Worm (Caenorhabditis elegans): Measurements from ENCODE around the gene nrf-5.
A peak's percentile ranks its signal among the peaks of the same experiment; 100 is the strongest.

The nrf-5 gene

ce11 chrV:13807232-13807631 is 20.8 kb upstream of the nrf-5 start, which contains the start of gene swan-1 (continued):
- TF ChIP-seq vab-15 (tag; optimal IDR thresholded peaks at IDR 0.05) (no peak), lin-15B (tag; optimal IDR thresholded peaks at IDR 0.05) (no peak), snu-23 (GFP tag; optimal IDR thresholded peaks at IDR 0.05) (no peak), jun-1 (tag; optimal IDR thresholded peaks at IDR 0.05) (no peak), swsn-7 (tag; optimal IDR thresholded peaks at IDR 0.05) (no peak), ceh-63 (GFP tag; optimal IDR thresholded peaks at IDR 0.05) (no peak), irx-1 (tag; optimal IDR thresholded peaks at IDR 0.05) (no peak), C34B4.2 (tag; optimal IDR thresholded peaks at IDR 0.05) (no peak), F16B12.6 (tag; optimal IDR thresholded peaks at IDR 0.05) (no peak), unc-130 (tag; optimal IDR thresholded peaks at IDR 0.05) (no peak), lsy-2 (tag; optimal IDR thresholded peaks at IDR 0.05) (peak in 1 of 2 experiments; percentile 14), ztf-4 (tag; optimal IDR thresholded peaks at IDR 0.05) (no peak), efl-1 (optimal IDR thresholded peaks at IDR 0.05) (peak in 1 of 2 experiments; percentile 18), efl-1 (GFP tag; optimal IDR thresholded peaks at IDR 0.05 in 1 of 2) (peak in 1 of 2 experiments; percentile 86), aly-2 (tag; optimal IDR thresholded peaks at IDR 0.05) (no peak), blmp-1 (tag; optimal IDR thresholded peaks at IDR 0.05) (peak; percentile 69), lin-14 (GFP tag; optimal IDR thresholded peaks at IDR 0.05) (peak; percentile 84), alr-1 (tag; optimal IDR thresholded peaks at IDR 0.05; ENCODE audit: borderline replicate concordance) (no peak), zip-4 (GFP tag; optimal IDR thresholded peaks at IDR 0.05) (no peak), Y116A8C.19 (tag; optimal IDR thresholded peaks at IDR 0.05; ENCODE audit: borderline replicate concordance) (no peak), nhr-28 (tag; optimal IDR thresholded peaks at IDR 0.05) (no peak), xbp-1 (tag; optimal IDR thresholded peaks at IDR 0.05) (no peak), hlh-17 (GFP tag; optimal IDR thresholded peaks at IDR 0.05; ENCODE audit: borderline replicate concordance) (no peak), nhr-76 (tag; optimal IDR thresholded peaks at IDR 0.05) (no peak), nhr-71 (tag; optimal IDR thresholded peaks at IDR 0.05) (peak; percentile 10), nhr-237 (tag; optimal IDR thresholded peaks at IDR 0.05) (no peak), isw-1 (GFP tag; IDR thresholded peaks at IDR 0.05) (no peak), nhr-12 (tag; optimal IDR thresholded peaks at IDR 0.05) (no peak), sox-4 (tag; optimal IDR thresholded peaks at IDR 0.05) (no peak), lin-35 (GFP tag; optimal IDR thresholded peaks at IDR 0.05) (no peak), nhr-20 (tag; optimal IDR thresholded peaks at IDR 0.05) (no peak), sup-37 (GFP tag; optimal IDR thresholded peaks at IDR 0.05) (no peak), efl-3 (GFP tag; optimal IDR thresholded peaks at IDR 0.05) (no peak), pag-3 (tag; optimal IDR thresholded peaks at IDR 0.05; ENCODE audit: borderline replicate concordance, insufficient read depth) (no peak), nhr-85 (tag) (peak; percentile 55)

- TF ChIP-seq mef-2 (tag; optimal IDR thresholded peaks at IDR 0.05): no peak
- TF ChIP-seq nhr-19 (GFP tag; conservative IDR thresholded peaks at IDR 0.05): peak; percentile 47
- no peak for TF ChIP-seq nhr-11 (tag; optimal IDR thresholded peaks at IDR 0.05)
- no peak for TF ChIP-seq ces-1 (GFP tag; optimal IDR thresholded peaks at IDR 0.05)
- no peak for TF ChIP-seq xbp-1 (tag; optimal IDR thresholded peaks at IDR 0.05)
- TF ChIP-seq nhr-28 (tag; optimal IDR thresholded peaks at IDR 0.05): no peak
- peak in 2 of 3 experiments; percentile 39 to 61 for TF ChIP-seq dpl-1 (GFP tag; optimal IDR thresholded peaks at IDR 0.05)
- TF ChIP-seq snu-23 (GFP tag; optimal IDR thresholded peaks at IDR 0.05): peak; percentile 78
- TF ChIP-seq ceh-63 (GFP tag; optimal IDR thresholded peaks at IDR 0.05): no peak
- TF ChIP-seq lin-35 (GFP tag; optimal IDR thresholded peaks at IDR 0.05): peak; percentile 57 to 67
- peak; percentile 65 for TF ChIP-seq nhr-20 (tag; optimal IDR thresholded peaks at IDR 0.05)
- TF ChIP-seq elt-3 (tag; optimal IDR thresholded peaks at IDR 0.05): no peak
- TF ChIP-seq efl-3 (GFP tag; optimal IDR thresholded peaks at IDR 0.05): no peak
- peak; percentile 83 for TF ChIP-seq mep-1 (tag; optimal IDR thresholded peaks at IDR 0.05)
- TF ChIP-seq nhr-47 (tag; optimal IDR thresholded peaks at IDR 0.05): peak; percentile 61
- peak; percentile 74 for TF ChIP-seq nhr-71 (tag; optimal IDR thresholded peaks at IDR 0.05)
- TF ChIP-seq pqm-1 (tag; optimal IDR thresholded peaks at IDR 0.05): no peak
- no peak for TF ChIP-seq alr-1 (tag; optimal IDR thresholded peaks at IDR 0.05; ENCODE audit: borderline replicate concordance)
- TF ChIP-seq nhr-77 (tag; optimal IDR thresholded peaks at IDR 0.05): peak; percentile 47
- peak; percentile 56 for TF ChIP-seq fos-1 (tag; optimal IDR thresholded peaks at IDR 0.05)
- TF ChIP-seq C16A3.4 (tag; optimal IDR thresholded peaks at IDR 0.05): peak; percentile 51
- TF ChIP-seq fkh-10 (GFP tag; optimal IDR thresholded peaks at IDR 0.05): peak; percentile 5
- no peak for TF ChIP-seq ztf-11 (tag; optimal IDR thresholded peaks at IDR 0.05)
- peak; percentile 30 to 73 for TF ChIP-seq lsy-2 (tag; optimal IDR thresholded peaks at IDR 0.05)
- TF ChIP-seq C34B4.2 (tag; optimal IDR thresholded peaks at IDR 0.05): no peak
- TF ChIP-seq nhr-84 (tag; optimal IDR thresholded peaks at IDR 0.05): no peak
- no peak for TF ChIP-seq nhr-12 (tag; optimal IDR thresholded peaks at IDR 0.05)
- no peak for TF ChIP-seq ceh-90 (tag; optimal IDR thresholded peaks at IDR 0.05)
- peak; percentile 52 for TF ChIP-seq swsn-7 (tag; optimal IDR thresholded peaks at IDR 0.05)
- no peak for TF ChIP-seq unc-130 (tag; optimal IDR thresholded peaks at IDR 0.05)
- no peak for TF ChIP-seq tlp-1 (tag; optimal IDR thresholded peaks at IDR 0.05)
Measured at ce11 chrV:13808462-13808867, 19.6 kb upstream of the nrf-5 start.

Data from whole organism, L1 larva.